Worm (Caenorhabditis elegans) whole organism, late embryonic: ENCODE results near the gene try-11.

Experiments used
- ceh-18 ChIP-seq: sonication (generic microtip); optimal IDR thresholded peaks from 2 replicates; lab custom pipeline; 2016; ENCODE audit warnings: missing genetic modification characterization, missing compliant biosample characterization
- ceh-24 ChIP-seq: sonication (generic microtip); optimal IDR thresholded peaks from 2 replicates; lab custom pipeline; 2016; ENCODE audit warnings: mild to moderate bottlenecking, missing genetic modification characterization, missing compliant biosample characterization
- elt-4 ChIP-seq: sonication (generic microtip); optimal IDR thresholded peaks from 2 replicates; lab custom pipeline; 2016; ENCODE audit warnings: missing genetic modification characterization, missing compliant biosample characterization

- no peak for TF ChIP-seq ceh-18 (tag; lab: Kevin White, UChicago)
- TF ChIP-seq elt-4 (tag; lab: Kevin White, UChicago) = no peak
- TF ChIP-seq ceh-24 = no peak
These were observed 20.5 kb upstream of the try-11 start, which contains the start of gene srw-71 for ce11 chrV:7431016-7431415.
